Fruit fly (Drosophila melanogaster) whole organism, embryonic: ENCODE measurements around the gene Clc.

Source experiments
- Atf-2 ChIP-seq: fragments of 200-800 bp; sonication (Bioruptor generic); optimal IDR thresholded peaks from 2 replicates; lab custom pipeline; 2016; ENCODE audit warnings: missing biosample characterization, missing genetic modification characterization
- Bgb ChIP-seq: fragments of 200-800 bp; sonication (Bioruptor generic); IDR thresholded peaks from 2 replicates; pipeline ENCODE4 v1.3.6; 2022; ENCODE audit warnings: missing biosample characterization, missing genetic modification characterization; ENCODE audit not compliant: partially characterized antibody
- C15 ChIP-seq: fragments of 200-800 bp; sonication (Bioruptor generic); IDR thresholded peaks from 3 replicates; pipeline ENCODE4 v1.3.6; 2022; ENCODE audit warnings: missing biosample characterization, missing genetic modification characterization
- CG10321 ChIP-seq: fragments of 200-800 bp; sonication (Bioruptor generic); IDR thresholded peaks from 2 replicates; pipeline ENCODE4 v1.3.6; 2022; ENCODE audit warnings: missing biosample characterization, missing genetic modification characterization
- CG11093 ChIP-seq: fragments of 200-800 bp; sonication (Bioruptor generic); IDR thresholded peaks from 3 replicates; pipeline ENCODE4 v1.3.6; 2022; ENCODE audit warnings: missing biosample characterization, missing genetic modification characterization
- CG11695 ChIP-seq: fragments of 200-800 bp; sonication (Bioruptor generic); IDR thresholded peaks from 3 replicates; pipeline ENCODE4 v1.3.6; 2022; ENCODE audit warnings: missing biosample characterization, missing genetic modification characterization
- CG12299 ChIP-seq: fragments of 200-800 bp; sonication (Bioruptor generic); optimal IDR thresholded peaks from 2 replicates; lab custom pipeline; 2018; ENCODE audit warnings: missing biosample characterization, mild to moderate bottlenecking, missing genetic modification characterization
- CG13775 ChIP-seq: fragments of 200-800 bp; sonication (Bioruptor generic); optimal IDR thresholded peaks from 3 replicates; lab custom pipeline; 2017; ENCODE audit warnings: missing biosample characterization, mild to moderate bottlenecking, missing genetic modification characterization
- CG14860 ChIP-seq: fragments of 200-800 bp; sonication (Bioruptor generic); IDR thresholded peaks from 3 replicates; pipeline ENCODE4 v1.3.6; 2022; ENCODE audit warnings: missing biosample characterization, missing genetic modification characterization; ENCODE audit not compliant: partially characterized antibody
- CG1602 ChIP-seq: fragments of 200-800 bp; sonication (Bioruptor generic); optimal IDR thresholded peaks from 3 replicates; lab custom pipeline; 2016; ENCODE audit warnings: missing biosample characterization, missing genetic modification characterization
- CG1603 ChIP-seq: fragments of 200-800 bp; sonication (Bioruptor generic); optimal IDR thresholded peaks from 2 replicates; lab custom pipeline; 2019; ENCODE audit warnings: missing biosample characterization, mild to moderate bottlenecking, missing genetic modification characterization, moderate library complexity
- CG16815 ChIP-seq: fragments of 200-800 bp; sonication (Bioruptor generic); optimal IDR thresholded peaks from 3 replicates; lab custom pipeline; 2017; ENCODE audit warnings: missing biosample characterization, mild to moderate bottlenecking, missing genetic modification characterization
- CG17612 ChIP-seq: fragments of 200-800 bp; sonication (Bioruptor generic); IDR thresholded peaks from 2 replicates; pipeline ENCODE4 v1.3.6; 2022; ENCODE audit warnings: missing biosample characterization, missing genetic modification characterization
- CG2120 ChIP-seq: fragments of 200-800 bp; sonication (Bioruptor generic); optimal IDR thresholded peaks from 3 replicates; lab custom pipeline; 2016; ENCODE audit warnings: missing biosample characterization, missing genetic modification characterization
- CG30431 ChIP-seq: fragments of 200-800 bp; sonication (Bioruptor generic); optimal IDR thresholded peaks from 2 replicates; lab custom pipeline; 2017; ENCODE audit warnings: missing biosample characterization, missing genetic modification characterization
- CG3065 ChIP-seq: fragments of 200-800 bp; sonication (Bioruptor generic); optimal IDR thresholded peaks from 2 replicates; lab custom pipeline; 2016; ENCODE audit warnings: missing biosample characterization, missing genetic modification characterization
- CG34224 ChIP-seq: fragments of 200-800 bp; sonication (Bioruptor generic); IDR thresholded peaks from 3 replicates; pipeline ENCODE4 v1.3.6; 2022; ENCODE audit warnings: missing biosample characterization, missing genetic modification characterization; ENCODE audit not compliant: partially characterized antibody
- CG4707 ChIP-seq: fragments of 200-800 bp; sonication (Bioruptor generic); optimal IDR thresholded peaks from 2 replicates; lab custom pipeline; 2018; ENCODE audit warnings: missing biosample characterization, mild to moderate bottlenecking, missing genetic modification characterization, moderate library complexity
- CG4730 ChIP-seq: fragments of 200-800 bp; sonication (Bioruptor generic); IDR thresholded peaks from 2 replicates; pipeline ENCODE4 v1.3.6; 2022; ENCODE audit warnings: missing biosample characterization, missing genetic modification characterization
- CG4820 ChIP-seq: fragments of 200-800 bp; sonication (Bioruptor generic); optimal IDR thresholded peaks from 3 replicates; lab custom pipeline; 2016; ENCODE audit warnings: missing biosample characterization, missing genetic modification characterization
- CG6272 ChIP-seq: fragments of 200-800 bp; sonication (Bioruptor generic); IDR thresholded peaks from 2 replicates; pipeline ENCODE4 v1.3.6; 2022; ENCODE audit warnings: missing biosample characterization, missing genetic modification characterization
- CG7357 ChIP-seq: fragments of 200-800 bp; sonication (Bioruptor generic); IDR thresholded peaks from 3 replicates; pipeline ENCODE4 v1.3.6; 2022; ENCODE audit warnings: missing biosample characterization, missing genetic modification characterization
- CG8089 ChIP-seq: fragments of 200-800 bp; sonication (Bioruptor generic); optimal IDR thresholded peaks from 3 replicates; lab custom pipeline; 2016; ENCODE audit warnings: missing biosample characterization, missing genetic modification characterization
- CG8388 ChIP-seq: fragments of 200-800 bp; sonication (Bioruptor generic); optimal IDR thresholded peaks from 2 replicates; lab custom pipeline; 2019; ENCODE audit warnings: missing biosample characterization, mild to moderate bottlenecking, missing genetic modification characterization, moderate library complexity
- CG8924 ChIP-seq: fragments of 200-800 bp; optimal IDR thresholded peaks from 3 replicates; lab custom pipeline; 2019; ENCODE audit warnings: missing biosample characterization, mild to moderate bottlenecking, missing genetic modification characterization, moderate library complexity
- CG9215 ChIP-seq: fragments of 200-800 bp; sonication (Bioruptor generic); IDR thresholded peaks from 2 replicates; pipeline ENCODE4 v1.3.6; 2022; ENCODE audit warnings: missing biosample characterization, missing genetic modification characterization
- CTCF ChIP-seq: fragments of 200-800 bp; sonication (Bioruptor generic); optimal IDR thresholded peaks from 2 replicates; lab custom pipeline; 2017; ENCODE audit warnings: missing biosample characterization, mild to moderate bottlenecking, missing genetic modification characterization, moderate library complexity
- CoRest ChIP-seq: fragments of 200-800 bp; sonication (Bioruptor generic); optimal IDR thresholded peaks from 3 replicates; lab custom pipeline; 2018; ENCODE audit warnings: missing biosample characterization, mild to moderate bottlenecking, missing genetic modification characterization, moderate library complexity
- Dbx ChIP-seq: fragments of 200-800 bp; sonication (Bioruptor generic); IDR thresholded peaks from 3 replicates; pipeline ENCODE4 v1.3.6; 2022; ENCODE audit warnings: missing biosample characterization, missing genetic modification characterization
- Dip2 ChIP-seq: fragments of 200-800 bp; sonication (Bioruptor generic); IDR thresholded peaks from 2 replicates; pipeline ENCODE4 v1.3.6; 2022; ENCODE audit warnings: missing biosample characterization, missing genetic modification characterization
- Doc3 ChIP-seq: fragments of 200-800 bp; sonication (Bioruptor generic); IDR thresholded peaks from 3 replicates; pipeline ENCODE4 v1.3.6; 2022; ENCODE audit warnings: missing biosample characterization, missing genetic modification characterization; ENCODE audit not compliant: partially characterized antibody
- H15 ChIP-seq: fragments of 200-800 bp; sonication (Bioruptor generic); IDR thresholded peaks from 3 replicates; pipeline ENCODE4 v1.3.6; 2022; ENCODE audit warnings: missing biosample characterization, missing genetic modification characterization
- Kr ChIP-seq: fragments of 200-800 bp; sonication (Bioruptor generic); optimal IDR thresholded peaks from 2 replicates; lab custom pipeline; 2017; ENCODE audit warnings: missing biosample characterization, mild to moderate bottlenecking, missing genetic modification characterization
- Sox100B ChIP-seq: fragments of 200-800 bp; sonication (Bioruptor generic); optimal IDR thresholded peaks from 3 replicates; lab custom pipeline; 2018; ENCODE audit warnings: missing biosample characterization, mild to moderate bottlenecking, missing genetic modification characterization
- Taf1 ChIP-seq: fragments of 200-800 bp; sonication (Bioruptor generic); IDR thresholded peaks from 2 replicates; pipeline ENCODE4 v1.3.6; 2022; ENCODE audit warnings: missing biosample characterization, missing genetic modification characterization
- al ChIP-seq: fragments of 200-800 bp; sonication (Bioruptor generic); IDR thresholded peaks from 2 replicates; pipeline ENCODE4 v1.3.6; 2022; ENCODE audit warnings: missing biosample characterization, missing genetic modification characterization
- ase ChIP-seq: fragments of 200-800 bp; sonication (Bioruptor generic); IDR thresholded peaks from 3 replicates; pipeline ENCODE4 v1.3.6; 2022; ENCODE audit warnings: missing biosample characterization, missing genetic modification characterization
- br ChIP-seq: fragments of >200 bp; optimal IDR thresholded peaks from 2 replicates; lab custom pipeline; 2017
- dan ChIP-seq: fragments of 200-800 bp; sonication (Bioruptor generic); IDR thresholded peaks from 2 replicates; pipeline ENCODE4 v1.3.6; 2022; ENCODE audit warnings: missing biosample characterization, missing genetic modification characterization
- disco-r ChIP-seq: fragments of 200-800 bp; sonication (Bioruptor generic); optimal IDR thresholded peaks from 2 replicates; lab custom pipeline; 2016; ENCODE audit warnings: missing biosample characterization, missing genetic modification characterization
- ems ChIP-seq: fragments of 200-800 bp; sonication (Bioruptor generic); optimal IDR thresholded peaks from 3 replicates; lab custom pipeline; 2016; ENCODE audit warnings: missing biosample characterization, missing genetic modification characterization
- en ChIP-seq: fragments of 200-800 bp; sonication (Bioruptor generic); optimal IDR thresholded peaks from 2 replicates; lab custom pipeline; 2016; ENCODE audit warnings: missing biosample characterization, missing genetic modification characterization
- fd96Cb ChIP-seq: fragments of 200-800 bp; sonication (Bioruptor generic); optimal IDR thresholded peaks from 2 replicates; lab custom pipeline; 2018; ENCODE audit warnings: missing biosample characterization, mild to moderate bottlenecking, missing genetic modification characterization, moderate library complexity
- gcm ChIP-seq: fragments of 200-800 bp; sonication (Bioruptor generic); optimal IDR thresholded peaks from 2 replicates; lab custom pipeline; 2019; ENCODE audit warnings: missing biosample characterization, mild to moderate bottlenecking, missing genetic modification characterization, moderate library complexity
- grn ChIP-seq: fragments of 200-800 bp; sonication (Bioruptor generic); optimal IDR thresholded peaks from 3 replicates; lab custom pipeline; 2017; ENCODE audit warnings: missing biosample characterization, missing genetic modification characterization
- gro ChIP-seq: fragments of 200-800 bp; sonication (Bioruptor generic); optimal IDR thresholded peaks from 2 replicates; lab custom pipeline; 2016; ENCODE audit warnings: missing biosample characterization, missing genetic modification characterization
- inv ChIP-seq: fragments of 200-800 bp; sonication (Bioruptor generic); IDR thresholded peaks from 2 replicates; pipeline ENCODE4 v1.3.6; 2022; ENCODE audit warnings: missing biosample characterization, missing genetic modification characterization; ENCODE audit not compliant: partially characterized antibody
- lmd ChIP-seq: fragments of 200-800 bp; sonication (Bioruptor generic); IDR thresholded peaks from 2 replicates; pipeline ENCODE4 v1.3.6; 2022; ENCODE audit warnings: missing biosample characterization, missing genetic modification characterization
- otp ChIP-seq: fragments of 200-800 bp; sonication (Bioruptor generic); IDR thresholded peaks from 3 replicates; pipeline ENCODE4, ENCODE4 v1.3.6; 2022; ENCODE audit warnings: missing biosample characterization, missing genetic modification characterization
- row ChIP-seq: fragments of 200-800 bp; sonication (Bioruptor generic); IDR thresholded peaks from 3 replicates; pipeline ENCODE4 v1.3.6; 2022; ENCODE audit warnings: missing biosample characterization, missing genetic modification characterization
- ttk ChIP-seq: fragments of 200-800 bp; sonication (Bioruptor generic); IDR thresholded peaks from 2 replicates; pipeline ENCODE4 v2.1.2; 2022; ENCODE audit warnings: missing biosample characterization, missing genetic modification characterization
- twi ChIP-seq: fragments of 200-800 bp; optimal IDR thresholded peaks from 2 replicates; lab custom pipeline; 2019; ENCODE audit warnings: missing biosample characterization, mild to moderate bottlenecking, missing genetic modification characterization, moderate library complexity
- vvl ChIP-seq: fragments of 200-800 bp; sonication (Bioruptor generic); IDR thresholded peaks from 2 replicates; pipeline ENCODE4 v1.3.6; 2022; ENCODE audit warnings: missing biosample characterization, missing genetic modification characterization
- zen2 ChIP-seq: fragments of 200-800 bp; sonication (Bioruptor generic); IDR thresholded peaks from 3 replicates; pipeline ENCODE4 v1.3.6; 2022; ENCODE audit warnings: missing biosample characterization, missing genetic modification characterization; ENCODE audit not compliant: partially characterized antibody

Clc gene

dm6 chr3L:20276615-20277014 is 35.8 kb downstream of the Clc start (continued):
- TF ChIP-seq CG6272 (GFP tag; lab: Robert Waterston, UW), result no peak
- TF ChIP-seq Kr (GFP tag; lab: Kevin White, UChicago), result no peak
- no peak for TF ChIP-seq Dip2
- TF ChIP-seq CG11093, result no peak
- no peak for TF ChIP-seq twi (tag; lab: Kevin White, UChicago)
- TF ChIP-seq CG16815 (GFP tag; lab: Kevin White, UChicago), result no peak
- TF ChIP-seq CG11695 (GFP tag; lab: Robert Waterston, UW), result no peak
- no peak for TF ChIP-seq gro
- TF ChIP-seq CG3065 (GFP tag; lab: Kevin White, UChicago), result no peak
- peak; percentile 36 for TF ChIP-seq Sox100B (GFP tag; lab: Kevin White, UChicago)
- TF ChIP-seq lmd, result peak; percentile 41; the same call in 1 of the 2 replicates
- peak; percentile 39 for TF ChIP-seq CoRest (tag; lab: Kevin White, UChicago)
- no peak for TF ChIP-seq CG4707 (GFP tag; lab: Kevin White, UChicago)
- no peak for TF ChIP-seq br (lab: Kevin White, UChicago)
- no peak for TF ChIP-seq Atf-2 (GFP tag; lab: Kevin White, UChicago)
- no peak for TF ChIP-seq CG1602 (GFP tag; lab: Kevin White, UChicago)
- no peak for TF ChIP-seq CG8089 (GFP tag; lab: Kevin White, UChicago)
- TF ChIP-seq Taf1 (GFP tag; lab: Robert Waterston, UW), result no peak
- peak; percentile 60 for TF ChIP-seq CG2120 (GFP tag; lab: Kevin White, UChicago)
- peak; percentile 65 for TF ChIP-seq row (GFP tag; lab: Robert Waterston, UW)
- TF ChIP-seq CG8924 (tag; lab: Kevin White, UChicago), result peak; percentile 30
- no peak for TF ChIP-seq al (GFP tag; lab: Robert Waterston, UW)
- TF ChIP-seq CG7357, result no peak
- no peak for TF ChIP-seq gcm (GFP tag; lab: Kevin White, UChicago)
- no peak for TF ChIP-seq CG10321 (GFP tag; lab: Robert Waterston, UW)
- no peak for TF ChIP-seq ems (GFP tag; lab: Kevin White, UChicago)
- TF ChIP-seq CG13775 (GFP tag; lab: Kevin White, UChicago), result peak; percentile 13
- TF ChIP-seq dan (GFP tag; lab: Robert Waterston, UW), result no peak
- TF ChIP-seq CG8388 (GFP tag; lab: Kevin White, UChicago), result peak; percentile 39
- peak; percentile 45; the same call in 1 of the 2 replicates for TF ChIP-seq ttk
- no peak for TF ChIP-seq CG34224 (GFP tag; lab: Robert Waterston, UW)
- TF ChIP-seq CG14860 (GFP tag; lab: Robert Waterston, UW), result no peak
- TF ChIP-seq C15, result no peak
- TF ChIP-seq otp (GFP tag; lab: Robert Waterston, UW), result no peak
- TF ChIP-seq fd96Cb (tag; lab: Kevin White, UChicago), result peak; percentile 45
- no peak for TF ChIP-seq CG9215 (GFP tag; lab: Robert Waterston, UW)
- TF ChIP-seq CG1603 (tag; lab: Kevin White, UChicago), result peak; percentile 45
- no peak for TF ChIP-seq inv (GFP tag; lab: Robert Waterston, UW)
- TF ChIP-seq CG12299 (tag; lab: Kevin White, UChicago), result no peak
- 0 out of 2 replicates have a peak, but pooled peaks have one; percentile 20 for TF ChIP-seq vvl (GFP tag; lab: Robert Waterston, UW)
- TF ChIP-seq grn (GFP tag; lab: Kevin White, UChicago), result no peak
- peak; percentile 20 for TF ChIP-seq en (GFP tag; lab: Kevin White, UChicago)
- no peak for TF ChIP-seq CG4820 (GFP tag; lab: Kevin White, UChicago)
- TF ChIP-seq zen2 (GFP tag; lab: Robert Waterston, UW), result no peak
- no peak for TF ChIP-seq Doc3
- no peak for TF ChIP-seq disco-r (GFP tag; lab: Kevin White, UChicago)
- no peak for TF ChIP-seq CG17612
- no peak for TF ChIP-seq Bgb (GFP tag; lab: Robert Waterston, UW)
- TF ChIP-seq CG30431, result no peak
- TF ChIP-seq CG4730 (GFP tag; lab: Robert Waterston, UW), result no peak
- TF ChIP-seq H15 (GFP tag; lab: Robert Waterston, UW), result no peak
- no peak for TF ChIP-seq Dbx (GFP tag; lab: Robert Waterston, UW)
- no peak for TF ChIP-seq CTCF
- TF ChIP-seq ase (GFP tag; lab: Robert Waterston, UW), result no peak
